Worm (Caenorhabditis elegans) whole organism, late embryonic: Measurements from ENCODE around the gene F59B10.3.

ENCODE experiments used
- F13H6.1 ChIP-seq: sonication (generic microtip); optimal IDR thresholded peaks from 2 replicates; lab custom pipeline; 2016; ENCODE audit warnings: missing genetic modification characterization, missing compliant biosample characterization
- K02D7.2 ChIP-seq: sonication (generic microtip); optimal IDR thresholded peaks from 2 replicates; lab custom pipeline; 2017; ENCODE audit warnings: mild to moderate bottlenecking, missing genetic modification characterization, missing compliant biosample characterization
- T23F11.4 ChIP-seq: fragments of 200-800 bp; sonication (Bioruptor generic); optimal IDR thresholded peaks from 2 replicates; lab custom pipeline; 2018; ENCODE audit warnings: mild to moderate bottlenecking, missing genetic modification characterization, missing compliant biosample characterization
- Y22D7AL.16 ChIP-seq: sonication (generic microtip); optimal IDR thresholded peaks from 2 replicates; lab custom pipeline; 2016; ENCODE audit warnings: missing genetic modification characterization, missing compliant biosample characterization
- ahr-1 ChIP-seq: sonication (generic microtip); optimal IDR thresholded peaks from 2 replicates; lab custom pipeline; 2016; ENCODE audit warnings: missing genetic modification characterization, missing compliant biosample characterization
- ama-1 ChIP-seq: fragments of 150-350 bp; optimal IDR thresholded peaks from 2 replicates; lab custom pipeline; 2014
- ceh-18 ChIP-seq: sonication (generic microtip); optimal IDR thresholded peaks from 2 replicates; lab custom pipeline; 2016; ENCODE audit warnings: missing genetic modification characterization, missing compliant biosample characterization
- ceh-19 ChIP-seq: fragments of 200-800 bp; sonication (Bioruptor generic); optimal IDR thresholded peaks from 2 replicates; lab custom pipeline; 2018; ENCODE audit warnings: mild to moderate bottlenecking, missing genetic modification characterization, missing compliant biosample characterization
- ceh-30 ChIP-seq: fragments of 150-350 bp; optimal IDR thresholded peaks from 2 replicates; lab custom pipeline; 2014; ENCODE audit warnings: missing biosample characterization, missing genetic modification characterization
- ceh-31 ChIP-seq: sonication (generic microtip); optimal IDR thresholded peaks from 2 replicates; lab custom pipeline; 2016; ENCODE audit warnings: missing genetic modification characterization, missing compliant biosample characterization
- ceh-48 ChIP-seq: sonication (generic microtip); optimal IDR thresholded peaks from 2 replicates; lab custom pipeline; 2016; ENCODE audit warnings: missing genetic modification characterization, inconsistent platforms, missing compliant biosample characterization
- ceh-6 ChIP-seq: fragments of 200-800 bp; sonication (Bioruptor generic); optimal IDR thresholded peaks from 2 replicates; lab custom pipeline; 2018; ENCODE audit warnings: mild to moderate bottlenecking, missing genetic modification characterization, missing compliant biosample characterization
- ceh-9 ChIP-seq: sonication (generic microtip); optimal IDR thresholded peaks from 2 replicates; lab custom pipeline; 2016; ENCODE audit warnings: mild to moderate bottlenecking, missing genetic modification characterization, inconsistent platforms, missing compliant biosample characterization
- che-1 ChIP-seq: sonication (generic microtip); optimal IDR thresholded peaks from 2 replicates; lab custom pipeline; 2016; ENCODE audit warnings: mild to moderate bottlenecking, missing genetic modification characterization, missing compliant biosample characterization
- dve-1 ChIP-seq: sonication (generic microtip); optimal IDR thresholded peaks from 2 replicates; lab custom pipeline; 2017; ENCODE audit warnings: antibody characterized with exemption, mild to moderate bottlenecking, missing genetic modification characterization, missing compliant biosample characterization
- elt-2 ChIP-seq: sonication (generic microtip); optimal IDR thresholded peaks from 2 replicates; lab custom pipeline; 2016; ENCODE audit warnings: missing genetic modification reagents, missing genetic modification characterization, missing compliant biosample characterization
- elt-4 ChIP-seq: sonication (generic microtip); optimal IDR thresholded peaks from 2 replicates; lab custom pipeline; 2016; ENCODE audit warnings: missing genetic modification characterization, missing compliant biosample characterization
- eyg-1 ChIP-seq: sonication (generic microtip); optimal IDR thresholded peaks from 2 replicates; lab custom pipeline; 2016; ENCODE audit warnings: missing genotype, missing genetic modification characterization, missing compliant biosample characterization
- hlh-15 ChIP-seq: sonication (generic microtip); optimal IDR thresholded peaks from 2 replicates; lab custom pipeline; 2016; ENCODE audit warnings: missing genetic modification characterization, missing compliant biosample characterization
- hlh-30 ChIP-seq: sonication (generic microtip); optimal IDR thresholded peaks from 2 replicates; lab custom pipeline; 2017; ENCODE audit warnings: antibody characterized with exemption, missing genetic modification characterization, missing compliant biosample characterization; ENCODE audit not compliant: insufficient read depth
- hlh-6 ChIP-seq: sonication (generic microtip); optimal IDR thresholded peaks from 2 replicates; lab custom pipeline; 2016; ENCODE audit warnings: missing genotype, missing genetic modification characterization, missing compliant biosample characterization
- mec-3 ChIP-seq: sonication (generic microtip); optimal IDR thresholded peaks from 2 replicates; lab custom pipeline; 2016; ENCODE audit warnings: borderline replicate concordance, missing genetic modification characterization, missing compliant biosample characterization
- nfya-1 ChIP-seq: sonication (generic microtip); optimal IDR thresholded peaks from 2 replicates; lab custom pipeline; 2017; ENCODE audit warnings: missing genetic modification characterization, mild to moderate bottlenecking, missing compliant biosample characterization, antibody characterized with exemption, moderate library complexity
- nhr-11 ChIP-seq: fragments of 150-350 bp; optimal IDR thresholded peaks from 2 replicates; lab custom pipeline; 2014; ENCODE audit warnings: missing biosample characterization, missing genetic modification characterization
- nhr-232 ChIP-seq: sonication (generic microtip); optimal IDR thresholded peaks from 2 replicates; lab custom pipeline; 2016; ENCODE audit warnings: missing genetic modification characterization, missing compliant biosample characterization
- pat-9 ChIP-seq: fragments of 200-800 bp; sonication (Bioruptor generic); optimal IDR thresholded peaks from 2 replicates; lab custom pipeline; 2018; ENCODE audit warnings: mild to moderate bottlenecking, missing genetic modification characterization, moderate library complexity, missing compliant biosample characterization
- pax-1 ChIP-seq: fragments of 150-350 bp; optimal IDR thresholded peaks from 2 replicates; lab custom pipeline; 2014; ENCODE audit warnings: missing biosample characterization, missing genetic modification characterization
- pqm-1 ChIP-seq: sonication (generic microtip); optimal IDR thresholded peaks from 2 replicates; lab custom pipeline; 2016; ENCODE audit warnings: missing genetic modification characterization, missing compliant biosample characterization
- pros-1 ChIP-seq: fragments of 150-350 bp; optimal IDR thresholded peaks from 2 replicates; lab custom pipeline; 2014; ENCODE audit warnings: missing biosample characterization, missing genetic modification reagents, missing genetic modification characterization
- ref-2 ChIP-seq: sonication (generic microtip); optimal IDR thresholded peaks from 2 replicates; lab custom pipeline; 2016; ENCODE audit warnings: missing genetic modification characterization, missing compliant biosample characterization
- sdc-2 ChIP-seq: sonication (generic microtip); optimal IDR thresholded peaks from 2 replicates; lab custom pipeline; 2016; ENCODE audit warnings: missing genotype, missing genetic modification characterization, missing compliant biosample characterization
- sox-2 ChIP-seq: fragments of 200-800 bp; sonication (Bioruptor generic); IDR thresholded peaks from 2 replicates; pipeline ENCODE4 v1.3.6; 2022; ENCODE audit warnings: missing genetic modification reagents, missing genetic modification characterization, missing compliant biosample characterization
- syd-9 ChIP-seq: sonication (generic microtip); optimal IDR thresholded peaks from 2 replicates; lab custom pipeline; 2016; ENCODE audit warnings: mild to moderate bottlenecking, missing genetic modification characterization, moderate library complexity, missing compliant biosample characterization
- tbx-2 ChIP-seq: sonication (generic microtip); optimal IDR thresholded peaks from 2 replicates; lab custom pipeline; 2016; ENCODE audit warnings: missing genetic modification characterization, missing compliant biosample characterization
- ttx-3 ChIP-seq: sonication (generic microtip); optimal IDR thresholded peaks from 2 replicates; lab custom pipeline; 2016; ENCODE audit warnings: missing genetic modification reagents, missing genetic modification characterization, missing compliant biosample characterization
- unc-3 ChIP-seq, 2 experiments: fragments of 200-800 bp in 1 of 2; sonication (Bioruptor generic) in 1 of 2; sonication (generic microtip) in 1 of 2; conservative IDR thresholded peaks in 1 of 2; optimal IDR thresholded peaks in 1 of 2; 2 replicates each; pipeline versions ENCODE4 v1.3.6 to Lab custom; 2016 to 2022; ENCODE audit warnings: missing compliant biosample characterization in 2 of 2, missing genetic modification characterization in 2 of 2, missing genetic modification reagents in 1 of 2
- unc-42 ChIP-seq: sonication (generic microtip); optimal IDR thresholded peaks from 2 replicates; lab custom pipeline; 2016; ENCODE audit warnings: missing genotype, missing genetic modification characterization, missing compliant biosample characterization
- unc-55 ChIP-seq: sonication (generic microtip); optimal IDR thresholded peaks from 2 replicates; lab custom pipeline; 2017; ENCODE audit warnings: missing biosample characterization, missing genetic modification reagents, missing genetic modification characterization
- ztf-16 ChIP-seq: sonication (generic microtip); optimal IDR thresholded peaks from 2 replicates; lab custom pipeline; 2017; ENCODE audit warnings: missing genetic modification characterization, missing compliant biosample characterization

The F59B10.3 gene

ce11 chrII:10548778-10549671 is 38.7 kb downstream of the F59B10.3 start (continued):
- no peak for TF ChIP-seq hlh-15
- TF ChIP-seq, all 69 proteins: peak for 30

ce11 chrII:10550173-10550572 is 39.8 kb downstream of the F59B10.3 start:
- no peak for TF ChIP-seq nhr-11 (tag; lab: Kevin White, UChicago)
- no peak for TF ChIP-seq F13H6.1 (tag; lab: Kevin White, UChicago)
- TF ChIP-seq Y22D7AL.16 (tag; lab: Kevin White, UChicago): no peak
- no peak for TF ChIP-seq sdc-2
- TF ChIP-seq pax-1: no peak
- TF ChIP-seq nfya-1 (tag; lab: Kevin White, UChicago): no peak
- no peak for TF ChIP-seq T23F11.4
- no peak for TF ChIP-seq sox-2 (GFP tag; lab: Robert Waterston, UW)
- TF ChIP-seq hlh-15: no peak
- no peak for TF ChIP-seq ceh-19 (GFP tag; lab: Kevin White, UChicago)
- TF ChIP-seq unc-42 (tag; lab: Kevin White, UChicago): no peak
- no peak for TF ChIP-seq ztf-16 (tag; lab: Kevin White, UChicago)
- TF ChIP-seq hlh-6: no peak
- no peak for TF ChIP-seq ceh-48 (tag; lab: Kevin White, UChicago)

ce11 chrII:10550872-10551647 is 40.7 kb downstream of the F59B10.3 start:
- TF ChIP-seq eyg-1 (no peak), ttx-3 (tag; lab: Kevin White, UChicago) (no peak), pqm-1 (tag; lab: Kevin White, UChicago) (no peak), ahr-1 (tag; lab: Kevin White, UChicago) (no peak), nhr-232 (tag; lab: Kevin White, UChicago) (no peak), ceh-9 (tag; lab: Kevin White, UChicago) (no peak), ceh-6 (GFP tag; lab: Kevin White, UChicago) (no peak), ama-1 (lab: Kevin White, UChicago) (no peak), ref-2 (tag; lab: Kevin White, UChicago) (no peak), pat-9 (no peak), hlh-15 (no peak), mec-3 (no peak), ceh-18 (tag; lab: Kevin White, UChicago) (no peak), elt-2 (tag; lab: Kevin White, UChicago) (no peak), elt-4 (tag; lab: Kevin White, UChicago) (no peak), syd-9 (tag; lab: Kevin White, UChicago) (no peak), che-1 (tag; lab: Kevin White, UChicago) (no peak)

- TF ChIP-seq ref-2 (tag; lab: Kevin White, UChicago) (peak; percentile 67), ceh-18 (tag; lab: Kevin White, UChicago) (peak; percentile 34), F13H6.1 (tag; lab: Kevin White, UChicago) (peak; percentile 2), ceh-31 (tag; lab: Kevin White, UChicago) (peak; percentile 75), unc-55 (GFP tag; lab: Kevin White, UChicago) (peak; percentile 82), hlh-30 (tag; lab: Kevin White, UChicago) (peak; percentile 96), K02D7.2 (tag; lab: Kevin White, UChicago) (no peak), dve-1 (tag; lab: Kevin White, UChicago) (no peak), ceh-30 (no peak), ttx-3 (tag; lab: Kevin White, UChicago) (no peak), pax-1 (peak; percentile 95), unc-3 (GFP tag; conservative IDR thresholded peaks at IDR 0.05; lab: Robert Waterston, UW) (no peak), unc-3 (tag; optimal IDR thresholded peaks at IDR 0.05; lab: Kevin White, UChicago) (no peak), tbx-2 (tag; lab: Kevin White, UChicago) (peak; percentile 64), nfya-1 (tag; lab: Kevin White, UChicago) (peak; percentile 76), hlh-6 (no peak), pros-1 (peak; percentile 65), sdc-2 (no peak)
Observed at ce11 chrII:10551985-10552736, 41.8 kb downstream of the F59B10.3 start.
